Fruit fly (Drosophila melanogaster): ENCODE data around the gene Bub1.

Gene Bub1

dm6 chr2L:5314630-5315159, 36.0 kb downstream of the Bub1 start, which contains the start of gene CG14024:
CG14024 (minus strand) TSS chr2L:5314895.
- TF ChIP-seq dmrt93B (GFP tag; optimal IDR thresholded peaks at IDR 0.05), result no peak
- TF ChIP-seq lola (GFP tag; optimal IDR thresholded peaks at IDR 0.05), result no peak
- peak; percentile 28 for TF ChIP-seq Dif (GFP tag; optimal IDR thresholded peaks at IDR 0.05; ENCODE audit: partially characterized antibody)

- TF ChIP-seq tai (GFP tag; optimal IDR thresholded peaks at IDR 0.05) (no peak), GATAd (GFP tag; optimal IDR thresholded peaks at IDR 0.05) (no peak), lola (GFP tag; optimal IDR thresholded peaks at IDR 0.05) (no peak), Dfd (GFP tag; optimal IDR thresholded peaks at IDR 0.05) (peak; percentile 94)
Measured at dm6 chr2L:5320063-5320462, 41.4 kb downstream of the Bub1 start.

- TF ChIP-seq brk (GFP tag; optimal IDR thresholded peaks at IDR 0.05) (no peak), Dfd (GFP tag; optimal IDR thresholded peaks at IDR 0.05) (peak; percentile 96)
Measured at dm6 chr2L:5321014-5321413, 42.3 kb downstream of the Bub1 start.

dm6 chr2L:5324958-5325850, 46.5 kb downstream of the Bub1 start:
- peak; percentile 47 for TF ChIP-seq Dif (GFP tag; optimal IDR thresholded peaks at IDR 0.05; ENCODE audit: partially characterized antibody)
- peak; percentile 78 for TF ChIP-seq ey (GFP tag; optimal IDR thresholded peaks at IDR 0.05)
- no peak for TF ChIP-seq pan (optimal IDR thresholded peaks at IDR 0.05)
- TF ChIP-seq Sp1 (GFP tag; optimal IDR thresholded peaks at IDR 0.05), result peak; percentile 72
- TF ChIP-seq lola (GFP tag; optimal IDR thresholded peaks at IDR 0.05), result no peak
- peak; percentile 46 for TF ChIP-seq N (GFP tag; optimal IDR thresholded peaks at IDR 0.05)
- no peak for TF ChIP-seq brk (GFP tag; optimal IDR thresholded peaks at IDR 0.05)
- no peak for TF ChIP-seq CrebA (GFP tag; optimal IDR thresholded peaks at IDR 0.05; ENCODE audit: borderline replicate concordance)
- peak; percentile 37 for TF ChIP-seq Hr83 (GFP tag; optimal IDR thresholded peaks at IDR 0.05; ENCODE audit: poor library complexity, severe bottlenecking)
- no peak for TF ChIP-seq dl (GFP tag; optimal IDR thresholded peaks at IDR 0.05; ENCODE audit: insufficient read depth in 1 of 2, partially characterized antibody in 2 of 2)
- no peak for TF ChIP-seq Hnf4 (GFP tag; optimal IDR thresholded peaks at IDR 0.05)
- peak; percentile 79 for TF ChIP-seq OdsH (GFP tag; optimal IDR thresholded peaks at IDR 0.05)
- TF ChIP-seq jim (GFP tag; optimal IDR thresholded peaks at IDR 0.05), result peak; percentile 84
- peak; percentile 80 for TF ChIP-seq h (GFP tag; optimal IDR thresholded peaks at IDR 0.05)
- no peak for TF ChIP-seq sv (GFP tag; optimal IDR thresholded peaks at IDR 0.05)
- TF ChIP-seq dmrt93B (GFP tag; optimal IDR thresholded peaks at IDR 0.05), result no peak
- peak; percentile 64 for TF ChIP-seq HLH106 (tag; optimal IDR thresholded peaks at IDR 0.05)
- no peak for TF ChIP-seq dsf (GFP tag; optimal IDR thresholded peaks at IDR 0.05; ENCODE audit: borderline replicate concordance)
- TF ChIP-seq psq (GFP tag; optimal IDR thresholded peaks at IDR 0.05), result peak; percentile 90
- peak in 1 of 2 experiments; percentile 88 for TF ChIP-seq foxo (GFP tag; optimal IDR thresholded peaks at IDR 0.05)
- peak; percentile 66 for TF ChIP-seq fru (GFP tag; optimal IDR thresholded peaks at IDR 0.05)
- no peak for TF ChIP-seq Rel (GFP tag; optimal IDR thresholded peaks at IDR 0.05)
- TF ChIP-seq Rel (tag; optimal IDR thresholded peaks at IDR 0.05), result peak; percentile 81
- TF ChIP-seq CG9705 (GFP tag; optimal IDR thresholded peaks at IDR 0.05), result no peak
- no peak for TF ChIP-seq GATAd (GFP tag; optimal IDR thresholded peaks at IDR 0.05)
- no peak for TF ChIP-seq Dfd (GFP tag; optimal IDR thresholded peaks at IDR 0.05)
- no peak for TF ChIP-seq Jra (GFP tag; optimal IDR thresholded peaks at IDR 0.05)
- peak; percentile 16 for TF ChIP-seq woc (GFP tag; optimal IDR thresholded peaks at IDR 0.05)
- TF ChIP-seq CG32264 (GFP tag; optimal IDR thresholded peaks at IDR 0.05), result peak; percentile 22
- peak; percentile 83 for TF ChIP-seq rgr (GFP tag; optimal IDR thresholded peaks at IDR 0.05)
- TF ChIP-seq br (GFP tag; optimal IDR thresholded peaks at IDR 0.05), result peak; percentile 45
